Worm (Caenorhabditis elegans): ENCODE results near the gene srsx-19.

The srsx-19 gene

DNA sequence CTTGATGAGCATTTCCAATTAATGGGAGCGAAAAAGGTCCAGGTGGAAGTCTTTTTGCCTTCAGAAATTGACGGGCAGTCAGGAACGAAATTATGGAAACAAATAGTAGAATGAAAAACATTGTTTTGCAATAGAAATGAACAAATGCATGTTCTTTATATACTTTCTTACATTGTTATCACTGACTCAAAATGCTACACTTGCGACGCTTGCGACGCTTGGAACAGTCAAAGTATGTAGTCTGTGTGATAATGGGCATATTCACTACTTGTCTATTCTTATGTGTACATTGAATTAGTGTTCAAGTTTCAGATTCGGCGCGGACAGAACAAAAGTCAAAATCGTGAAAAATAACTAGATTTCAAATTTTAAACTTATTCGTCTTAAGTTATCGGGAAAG lies 10.9 kb downstream of the srsx-19 start, which contains the start of gene cyp-35C1:
Gene cyp-35C1 (minus strand): TSS at position 132 of the 400 bp plus-strand sequence.
- TF ChIP-seq lin-26 (GFP tag; IDR thresholded peaks at IDR 0.05) (no peak), nhr-80 (tag; optimal IDR thresholded peaks at IDR 0.05) (peak; percentile 24)

ce11 chrV:13899213-13899612 lies 11.8 kb downstream of the srsx-19 start, which contains the start of gene oac-3:
oac-3 (plus strand) TSS chrV:13899513.
- no peak for TF ChIP-seq nhr-179 (tag; optimal IDR thresholded peaks at IDR 0.05)

DNA sequence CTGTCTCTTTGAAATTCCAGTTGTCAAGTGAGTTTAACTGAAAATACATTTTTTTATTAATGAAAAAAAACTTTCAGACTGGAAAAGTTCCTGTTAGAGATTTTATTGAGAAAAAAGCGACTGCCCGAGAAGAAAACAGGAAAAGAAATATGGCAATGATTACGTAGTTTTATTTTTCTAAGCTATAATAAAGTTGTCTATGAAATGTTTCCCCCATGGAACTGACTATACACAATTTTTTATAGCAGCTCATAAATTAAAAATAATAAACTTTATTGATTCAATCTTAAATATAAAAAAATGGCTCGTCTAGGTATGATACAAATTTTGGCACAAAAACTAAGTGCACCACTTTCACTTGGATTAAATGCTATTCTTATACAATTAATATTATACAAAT lies 15.0 kb downstream of the srsx-19 start, which contains the start of gene C06B3.1:
Gene C06B3.1 (plus strand): TSS at position 301 of the 400 bp plus-strand sequence.
- TF ChIP-seq aptf-2 (GFP tag; conservative IDR thresholded peaks at IDR 0.05) (no peak), hlh-26 (GFP tag; conservative IDR thresholded peaks at IDR 0.05) (no peak), ceh-40 (GFP tag; IDR thresholded peaks at IDR 0.05) (no peak), dpff-1 (tag; optimal IDR thresholded peaks at IDR 0.05) (no peak), zim-3 (tag; optimal IDR thresholded peaks at IDR 0.05) (no peak), let-607 (tag; optimal IDR thresholded peaks at IDR 0.05) (no peak), Y95B8A.8 (GFP tag; IDR thresholded peaks at IDR 0.05) (no peak), athp-1 (tag; optimal IDR thresholded peaks at IDR 0.05) (no peak), F57C9.4 (tag; optimal IDR thresholded peaks at IDR 0.05) (no peak), Y79H2A.3 (GFP tag; conservative IDR thresholded peaks at IDR 0.05) (no peak), sptf-2 (GFP tag; optimal IDR thresholded peaks at IDR 0.05) (no peak), xnd-1 (tag; optimal IDR thresholded peaks at IDR 0.05) (no peak), nhr-179 (tag; optimal IDR thresholded peaks at IDR 0.05) (no peak), hlh-12 (tag; optimal IDR thresholded peaks at IDR 0.05) (no peak), lir-1 (GFP tag; conservative IDR thresholded peaks at IDR 0.05) (no peak), egl-18 (GFP tag; IDR thresholded peaks at IDR 0.05) (no peak), F23B12.7 (tag; optimal IDR thresholded peaks at IDR 0.05; ENCODE audit: insufficient read depth) (no peak), D2030.7 (GFP tag; IDR thresholded peaks at IDR 0.05) (no peak)

DNA sequence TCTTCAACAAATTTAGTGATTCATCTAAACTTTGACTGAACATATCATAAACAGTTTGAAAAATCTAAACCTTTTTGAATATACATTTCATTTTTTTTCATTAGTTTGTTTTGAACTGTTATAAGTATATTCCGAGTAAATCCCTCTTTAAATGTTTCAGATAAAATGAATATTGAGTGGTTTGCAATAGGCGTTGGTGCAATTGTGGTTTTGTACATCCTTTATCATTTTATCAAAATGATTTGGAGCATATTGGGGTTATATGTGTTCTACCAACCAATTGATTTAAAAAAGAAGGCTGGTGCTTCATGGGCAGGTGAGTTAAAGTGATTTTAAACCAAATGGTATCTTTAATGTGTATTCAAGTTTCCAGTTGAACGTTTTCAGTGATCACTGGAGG lies 17.0 kb downstream of the srsx-19 start, which contains the start of gene stdh-3:
Gene stdh-3 (plus strand): TSS at position 166 of the 400 bp plus-strand sequence.
- TF ChIP-seq K12H6.12 (tag; optimal IDR thresholded peaks at IDR 0.05) (no peak), snpc-3.4 (tag; optimal IDR thresholded peaks at IDR 0.05) (no peak), rec-8 (tag; optimal IDR thresholded peaks at IDR 0.05) (no peak), bed-2 (GFP tag; IDR thresholded peaks at IDR 0.05) (no peak), tlf-1 (GFP tag; optimal IDR thresholded peaks at IDR 0.05) (no peak), T07F8.4 (tag; optimal IDR thresholded peaks at IDR 0.05) (no peak), Y53F4B.3 (GFP tag; IDR thresholded peaks at IDR 0.05) (no peak), sptf-2 (GFP tag; optimal IDR thresholded peaks at IDR 0.05) (no peak), nfya-2 (GFP tag; IDR thresholded peaks at IDR 0.05) (no peak), xnd-1 (tag; optimal IDR thresholded peaks at IDR 0.05) (no peak), ceh-79 (tag; optimal IDR thresholded peaks at IDR 0.05) (no peak), K11D2.4 (GFP tag; IDR thresholded peaks at IDR 0.05) (no peak), madf-6 (GFP tag; IDR thresholded peaks at IDR 0.05) (no peak), ets-4 (GFP tag; optimal IDR thresholded peaks at IDR 0.05) (no peak), dpl-1 (GFP tag; optimal IDR thresholded peaks at IDR 0.05) (no peak), B0019.2 (GFP tag; conservative IDR thresholded peaks at IDR 0.05) (no peak)
